Fruit fly (Drosophila melanogaster): Measurements from ENCODE around the gene Mrm2.

Gene Mrm2

DNA sequence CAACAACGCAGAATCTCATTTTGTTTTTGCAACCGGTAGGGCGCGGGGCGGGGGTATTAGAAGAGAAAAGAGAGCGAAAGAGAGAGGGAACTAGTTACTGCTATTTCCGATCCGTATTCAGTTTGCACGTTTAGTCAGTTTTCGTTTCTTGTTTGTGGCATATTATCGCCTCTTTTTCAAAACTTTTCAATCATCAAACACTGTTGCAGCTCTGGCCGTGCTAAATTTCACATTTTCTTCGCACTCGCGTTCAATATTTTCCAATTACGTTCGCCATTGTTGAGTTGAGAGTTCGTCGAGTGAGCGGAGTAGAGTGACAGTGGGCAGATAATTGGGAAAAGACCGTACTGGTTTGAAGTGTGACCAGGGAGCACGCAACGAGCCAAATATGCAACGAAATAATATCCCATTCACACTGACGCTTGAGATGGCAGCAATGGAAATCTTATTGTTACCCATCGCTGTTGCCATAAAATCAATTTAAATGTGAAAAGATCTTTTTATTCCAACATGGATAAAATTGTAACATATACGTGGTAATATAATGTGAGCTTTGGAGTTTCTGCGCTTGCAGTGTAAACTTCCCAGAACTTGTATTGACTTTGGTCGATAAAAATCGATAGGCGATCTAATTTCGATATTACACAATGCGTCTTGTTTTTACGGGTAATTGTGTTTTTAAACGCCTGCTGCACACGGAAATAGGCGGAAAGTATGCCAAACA is at the start of gene Mrm2, which contains the start of gene Ire1:
Mrm2 (plus strand) TSS at position 615 of the 724 bp plus-strand sequence.
Ire1 (minus strand) TSS at position 296 of the 724 bp plus-strand sequence.
- TF ChIP-seq CTCF (optimal IDR thresholded peaks at IDR 0.05) (peak; percentile 8 to 31), CG8478 (optimal IDR thresholded peaks at IDR 0.05) (no peak)

DNA sequence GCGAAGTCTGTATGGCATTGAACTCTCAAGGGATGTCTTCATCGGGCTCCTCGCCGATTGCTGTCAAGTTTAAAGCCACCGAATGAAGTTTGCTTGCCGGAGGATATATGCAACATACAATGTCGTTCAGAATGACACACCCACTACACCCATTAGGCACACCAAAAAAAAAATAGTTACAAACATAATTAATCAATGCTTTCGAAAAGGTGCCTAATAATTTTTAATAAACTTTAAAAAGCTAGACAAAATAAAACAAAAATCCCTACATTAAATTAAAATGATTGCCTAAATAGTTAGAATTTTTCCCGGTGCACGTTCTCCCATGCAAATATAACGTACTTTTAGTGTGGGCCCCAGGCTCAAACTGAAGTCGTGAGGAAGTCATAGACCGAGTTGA is 48.9 kb upstream of the Mrm2 start:
- TF ChIP-seq CTCF (optimal IDR thresholded peaks at IDR 0.05) (no peak), CG8478 (optimal IDR thresholded peaks at IDR 0.05) (no peak)

DNA sequence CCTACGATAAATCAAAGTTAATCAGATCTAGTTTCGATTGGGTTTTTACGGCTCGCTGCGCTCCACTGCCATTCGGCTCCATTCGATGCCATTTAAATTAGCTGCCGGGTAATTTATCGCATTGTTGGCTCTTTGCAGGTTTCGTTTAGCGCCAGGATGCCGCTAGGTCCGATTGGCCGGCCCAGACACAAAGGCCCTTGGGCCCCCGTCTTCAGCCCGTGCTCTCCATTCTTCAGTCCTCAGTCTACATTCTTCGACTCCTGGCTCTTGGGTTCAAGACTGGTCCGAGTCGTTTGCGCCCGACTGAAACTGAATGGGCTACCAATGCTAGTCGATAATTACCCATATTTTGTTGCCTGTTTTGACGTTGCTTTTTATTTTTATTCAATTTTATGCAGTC is 48.2 kb upstream of the Mrm2 start:
- TF ChIP-seq CG8478 (optimal IDR thresholded peaks at IDR 0.05) (no peak), CTCF (optimal IDR thresholded peaks at IDR 0.05) (no peak)

DNA sequence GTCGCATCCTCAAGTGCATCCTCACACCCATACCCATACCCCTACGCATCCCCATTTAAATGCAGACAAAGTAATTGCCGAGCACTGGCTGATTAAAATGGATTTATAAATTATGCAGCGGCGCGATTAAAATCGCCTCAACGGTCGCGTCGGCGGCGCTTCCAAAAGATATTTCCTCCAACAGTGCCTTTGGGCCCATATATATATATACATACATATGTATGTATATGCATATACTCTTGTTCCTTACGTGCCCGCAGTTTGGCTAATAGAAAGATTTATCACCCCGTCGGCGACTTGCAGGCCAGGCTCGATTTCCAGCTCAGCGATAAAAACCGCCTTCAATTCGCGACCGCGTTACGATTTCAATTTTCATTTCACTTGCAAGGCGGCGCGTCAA is 44.7 kb upstream of the Mrm2 start:
- TF ChIP-seq CG8478 (optimal IDR thresholded peaks at IDR 0.05) (no peak), CTCF (optimal IDR thresholded peaks at IDR 0.05) (no peak)

DNA sequence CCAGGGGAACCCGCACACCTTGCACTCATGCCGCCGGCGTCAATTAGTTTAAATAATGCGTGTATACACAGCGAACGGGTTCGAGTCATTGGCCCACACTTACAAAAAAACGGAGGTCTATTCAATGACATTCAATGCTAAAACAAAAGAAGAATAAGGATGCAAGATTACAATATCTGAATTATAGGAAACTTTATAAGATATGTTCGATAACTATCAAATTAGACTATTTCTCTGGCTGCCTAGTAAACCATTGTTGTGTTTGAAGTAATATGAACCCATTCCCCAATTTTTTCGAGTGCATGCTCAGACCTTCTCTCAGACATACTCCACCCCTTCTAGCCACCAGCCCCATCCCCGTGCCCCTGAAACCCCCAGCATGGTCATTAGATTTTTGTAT is 40.4 kb upstream of the Mrm2 start:
- no peak for TF ChIP-seq CTCF (optimal IDR thresholded peaks at IDR 0.05)
- no peak for TF ChIP-seq CG8478 (optimal IDR thresholded peaks at IDR 0.05)

DNA sequence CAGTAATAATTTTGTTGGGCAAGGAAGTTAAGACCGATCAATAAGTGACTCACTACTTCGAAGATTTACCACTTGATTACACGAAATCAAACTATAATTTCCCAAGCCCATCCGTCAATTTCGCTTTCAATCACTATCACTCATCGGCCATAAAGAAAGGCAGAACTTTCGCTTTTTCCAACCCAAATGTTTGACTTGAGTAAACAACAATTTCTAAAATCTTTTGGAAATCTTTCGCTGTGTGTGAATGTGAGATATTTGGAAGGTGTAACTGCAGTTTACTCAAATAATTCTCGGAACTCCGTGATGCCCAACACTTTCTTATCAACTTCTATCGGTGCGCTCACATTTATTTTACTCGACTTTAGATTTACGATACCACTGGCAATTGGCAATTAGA is 39.3 kb upstream of the Mrm2 start:
- TF ChIP-seq CTCF (optimal IDR thresholded peaks at IDR 0.05) (no peak), CG8478 (optimal IDR thresholded peaks at IDR 0.05) (no peak)

DNA sequence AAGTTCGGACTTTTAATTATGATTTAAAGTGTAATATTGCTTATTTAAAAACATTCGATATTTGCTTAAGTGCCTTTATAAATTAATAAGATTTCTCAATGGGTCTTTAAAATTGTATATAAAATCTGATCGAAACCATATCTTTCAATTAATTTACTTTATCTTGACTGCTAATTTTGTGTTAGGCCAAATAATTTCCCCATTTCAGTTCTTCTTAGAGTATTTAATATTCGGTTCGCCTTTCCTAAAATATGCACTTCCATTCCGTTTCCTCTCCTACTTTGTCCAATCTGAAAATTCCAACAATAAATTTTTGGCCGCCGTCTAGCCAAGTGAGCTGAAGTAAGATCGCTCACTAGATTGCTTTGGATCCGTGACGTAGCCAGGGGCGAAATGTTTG is 36.9 kb upstream of the Mrm2 start:
- TF ChIP-seq CG8478 (optimal IDR thresholded peaks at IDR 0.05) (no peak), CTCF (optimal IDR thresholded peaks at IDR 0.05) (no peak)

DNA sequence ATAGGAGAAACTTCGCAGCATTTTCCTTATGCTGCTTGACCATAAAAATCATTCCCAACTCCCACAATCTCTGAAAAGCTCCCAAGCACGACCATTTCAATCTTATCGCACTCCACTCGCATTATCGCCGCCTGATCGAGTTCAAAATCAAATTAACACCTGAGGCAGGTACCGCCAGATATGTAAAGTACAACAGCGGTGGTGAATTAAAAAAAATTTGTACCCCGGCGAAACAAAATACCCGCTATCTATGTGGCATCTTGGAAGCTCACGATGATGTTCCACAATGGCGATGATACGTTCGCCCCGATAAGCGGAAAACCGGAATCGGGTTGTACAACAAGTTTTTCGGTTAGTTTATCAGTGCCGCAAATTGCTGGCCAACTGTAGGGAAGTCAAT is 35.1 kb upstream of the Mrm2 start:
- TF ChIP-seq CG8478 (optimal IDR thresholded peaks at IDR 0.05) (no peak), CTCF (optimal IDR thresholded peaks at IDR 0.05) (no peak)

DNA sequence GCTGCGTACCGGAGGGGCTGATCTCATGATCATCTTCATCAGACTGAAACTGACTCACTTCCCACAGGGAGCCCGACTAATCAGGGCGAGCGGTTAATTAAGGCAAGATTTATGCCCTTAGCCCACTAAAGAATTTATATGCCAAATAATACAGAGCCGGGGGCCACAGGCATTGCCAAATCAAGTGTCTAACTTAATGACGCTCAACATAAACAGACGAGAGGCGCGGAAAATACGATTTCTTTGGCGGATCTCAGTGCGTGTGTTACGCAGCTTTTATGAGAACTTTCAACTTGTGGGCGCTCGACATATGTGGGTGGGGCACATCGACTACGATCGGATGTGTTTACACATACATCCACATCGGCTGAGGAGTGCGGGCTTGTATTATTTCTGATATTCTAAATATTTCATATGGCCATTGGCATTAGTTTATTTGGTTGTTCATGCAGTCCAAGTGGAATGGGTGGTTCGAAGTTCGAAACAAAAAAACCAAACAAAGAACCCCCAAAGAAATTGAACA is 34.5 kb upstream of the Mrm2 start:
- no peak for TF ChIP-seq CTCF (optimal IDR thresholded peaks at IDR 0.05)

DNA sequence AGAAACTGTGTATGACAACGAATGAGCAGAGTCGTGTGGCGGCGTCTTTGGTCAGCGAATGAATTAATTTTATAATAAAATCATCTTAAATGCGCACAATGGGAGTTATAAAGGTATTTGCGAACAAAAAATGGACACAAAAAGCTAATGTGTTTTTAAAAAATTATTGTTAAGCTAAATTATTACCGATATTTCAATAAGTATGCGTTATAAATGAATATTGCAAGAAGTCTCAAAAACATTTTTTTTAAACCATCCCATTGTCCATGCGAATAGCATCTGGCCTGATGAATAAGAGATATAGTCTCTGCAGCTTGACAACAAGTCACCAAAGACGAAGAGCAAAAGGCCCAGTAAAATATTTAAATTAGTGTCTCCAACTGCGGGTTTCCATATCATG is 30.4 kb upstream of the Mrm2 start:
- TF ChIP-seq CTCF (optimal IDR thresholded peaks at IDR 0.05) (no peak), CG8478 (optimal IDR thresholded peaks at IDR 0.05) (no peak)

DNA sequence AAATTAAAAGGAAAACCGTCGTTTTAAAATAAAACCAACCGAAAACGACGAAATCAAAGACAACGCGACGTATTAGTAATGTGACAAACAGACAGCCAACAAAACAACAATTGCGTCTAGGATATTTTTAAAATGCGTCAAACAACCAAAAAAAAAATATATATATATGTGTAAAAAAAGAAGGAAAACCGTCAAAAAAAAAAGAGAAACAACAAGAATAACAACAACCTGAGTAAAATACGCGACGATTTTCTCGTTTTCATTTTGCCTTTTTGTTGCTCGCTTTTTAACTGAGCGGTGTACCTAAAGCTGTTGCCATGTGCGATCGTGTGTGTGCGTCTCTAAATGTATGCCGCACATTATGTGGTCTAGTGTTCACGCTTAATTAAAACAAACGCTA is 27.9 kb upstream of the Mrm2 start:
- no peak for TF ChIP-seq CG8478 (optimal IDR thresholded peaks at IDR 0.05)
- no peak for TF ChIP-seq CTCF (optimal IDR thresholded peaks at IDR 0.05)

DNA sequence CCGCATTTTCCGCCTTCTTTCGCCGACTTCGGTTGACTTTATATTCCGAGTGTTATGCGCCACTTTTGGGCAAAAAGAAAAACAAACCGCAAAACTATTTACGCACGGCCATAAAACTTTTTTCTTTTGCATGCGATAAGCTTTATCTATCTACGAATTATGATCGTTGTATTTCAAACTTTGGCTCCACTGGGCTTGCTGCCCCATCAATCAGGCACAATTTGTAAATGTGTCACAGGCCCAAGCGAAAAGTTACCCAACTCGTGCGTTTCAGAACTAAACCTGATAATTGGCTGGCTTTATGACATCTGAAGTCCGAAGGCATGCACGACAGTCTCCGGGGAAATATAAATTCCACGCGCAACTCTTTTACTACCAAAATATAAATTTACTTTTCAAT is 27.4 kb upstream of the Mrm2 start:
- no peak for TF ChIP-seq CG8478 (optimal IDR thresholded peaks at IDR 0.05)
- no peak for TF ChIP-seq CTCF (optimal IDR thresholded peaks at IDR 0.05)

DNA sequence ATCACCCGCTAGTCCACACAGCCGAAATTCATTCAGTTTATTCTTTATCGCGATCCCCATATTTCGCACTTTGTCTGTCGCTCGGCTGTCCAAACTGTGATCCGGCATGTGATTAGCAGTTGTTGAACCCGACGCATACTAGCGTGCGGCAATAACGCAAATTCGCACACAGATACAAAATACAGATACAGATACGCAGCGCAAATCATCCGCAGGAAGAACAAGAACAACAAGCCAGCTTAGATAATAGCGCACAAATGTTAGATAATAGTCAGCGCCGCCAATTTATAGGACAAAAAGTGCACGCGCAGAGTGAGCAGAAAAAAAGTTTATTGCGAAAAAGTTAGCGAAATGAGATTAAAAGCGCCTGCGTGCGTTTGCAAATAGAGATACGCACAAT is 26.4 kb upstream of the Mrm2 start:
- no peak for TF ChIP-seq CG8478 (optimal IDR thresholded peaks at IDR 0.05)
- no peak for TF ChIP-seq CTCF (optimal IDR thresholded peaks at IDR 0.05)

DNA sequence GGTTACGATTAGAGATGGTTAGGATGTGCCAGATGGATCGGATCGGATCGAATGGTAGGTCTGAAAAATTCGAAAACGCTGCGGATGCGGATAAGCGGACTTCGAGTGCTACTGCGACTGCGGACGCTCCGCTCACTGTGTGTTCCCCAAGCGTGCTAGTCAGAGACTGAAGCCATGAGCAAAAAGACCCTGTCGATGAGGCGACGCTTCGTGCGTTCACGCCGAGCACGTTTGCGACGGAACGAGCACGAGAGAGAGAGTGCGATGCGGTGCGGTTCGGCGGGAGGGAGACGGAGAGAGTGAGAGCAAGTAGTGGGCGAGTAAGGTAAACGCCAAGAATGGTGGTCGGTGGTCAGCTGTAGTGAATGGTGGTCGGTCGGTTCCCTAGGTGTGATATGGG is 24.7 kb upstream of the Mrm2 start, which contains the start of gene bnl:
bnl (minus strand) TSS at position 131 of the 400 bp plus-strand sequence.
- TF ChIP-seq CG8478 (optimal IDR thresholded peaks at IDR 0.05), result no peak
- TF ChIP-seq CTCF (optimal IDR thresholded peaks at IDR 0.05), result peak; percentile 9 to 15

DNA sequence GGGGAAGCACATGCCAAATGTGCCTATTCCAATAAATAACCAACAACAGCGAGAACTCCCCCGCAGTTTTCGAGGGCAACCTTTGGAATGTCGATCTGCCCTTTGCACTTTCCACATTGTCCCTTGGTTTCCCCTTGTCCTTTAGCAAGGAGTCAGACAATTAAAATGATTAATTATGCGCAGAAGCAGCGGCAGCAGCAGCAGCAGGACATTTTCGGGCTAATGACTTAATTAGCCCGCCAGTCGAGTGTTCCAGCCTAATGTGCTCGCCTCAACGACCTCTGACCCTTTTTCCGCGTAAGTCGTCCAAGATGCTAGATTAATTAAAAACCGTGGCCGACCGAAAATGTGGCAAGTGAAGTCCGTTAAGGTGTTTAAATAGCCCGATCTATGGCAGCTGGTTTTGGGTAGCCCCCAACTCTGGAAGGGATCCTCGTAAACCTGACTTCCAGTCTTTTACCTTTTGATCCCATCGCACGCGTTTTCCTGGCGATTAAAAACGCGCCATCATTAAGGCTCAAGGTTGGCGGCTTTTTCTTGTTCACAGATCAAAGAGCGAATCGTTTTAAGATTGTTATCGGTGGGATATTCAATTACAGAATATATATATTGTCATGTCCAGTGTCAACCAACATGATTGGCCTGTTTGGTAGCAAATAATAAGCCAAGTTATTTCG is 22.3 kb upstream of the Mrm2 start:
- TF ChIP-seq CTCF (optimal IDR thresholded peaks at IDR 0.05), result no peak
- TF ChIP-seq CG8478 (optimal IDR thresholded peaks at IDR 0.05), result no peak

DNA sequence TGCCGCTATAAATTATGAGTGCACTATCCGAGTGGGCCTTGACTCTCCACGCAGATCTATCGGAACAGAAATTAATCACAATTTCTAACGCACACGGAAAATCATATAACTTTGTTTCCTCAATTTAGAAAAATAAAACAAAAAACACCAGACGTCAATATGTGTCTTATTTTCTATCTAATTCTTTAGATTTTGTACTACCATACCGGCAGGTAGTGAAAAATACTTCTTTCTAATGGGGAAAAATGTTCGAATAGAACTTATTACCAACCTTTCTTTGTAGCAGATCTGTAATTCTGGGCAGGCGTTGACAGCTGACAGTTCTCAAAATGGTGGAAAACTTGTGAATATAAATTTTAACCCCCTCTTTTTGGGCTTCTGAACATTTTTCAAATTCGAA is 20.9 kb upstream of the Mrm2 start, which contains the start of gene CG31459:
CG31459 (plus strand) TSS at position 301 of the 400 bp plus-strand sequence.
- TF ChIP-seq CTCF (optimal IDR thresholded peaks at IDR 0.05) (no peak), CG8478 (optimal IDR thresholded peaks at IDR 0.05) (no peak)
